Fruit fly (Drosophila melanogaster) whole organism, wandering third instar larva: Measurements from ENCODE around the gene Kal1.

ENCODE experiments used
- Abd-B ChIP-seq: fragments of >200 bp; optimal IDR thresholded peaks from 2 replicates; lab custom pipeline; 2017; ENCODE audit warnings: missing biosample characterization, missing genetic modification characterization
- CG32264 ChIP-seq: fragments of 200-800 bp; sonication (Bioruptor generic); optimal IDR thresholded peaks from 2 replicates; lab custom pipeline; 2016; ENCODE audit warnings: missing biosample characterization, missing genetic modification characterization
- CG9705 ChIP-seq: fragments of 200-800 bp; sonication (Bioruptor generic); optimal IDR thresholded peaks from 2 replicates; lab custom pipeline; 2018; ENCODE audit warnings: missing biosample characterization, mild to moderate bottlenecking, missing genetic modification characterization
- CrebA ChIP-seq: fragments of 200-800 bp; sonication (Bioruptor generic); optimal IDR thresholded peaks from 2 replicates; lab custom pipeline; 2016; ENCODE audit warnings: missing biosample characterization, mild to moderate bottlenecking, missing genetic modification characterization, borderline replicate concordance
- Dfd ChIP-seq: fragments of >200 bp; optimal IDR thresholded peaks from 2 replicates; lab custom pipeline; 2017; ENCODE audit warnings: missing biosample characterization, missing genetic modification characterization
- Dif ChIP-seq: fragments of 200-275, 200-300 bp; sonication (Bioruptor generic); optimal IDR thresholded peaks from 2 replicates; lab custom pipeline; 2018; ENCODE audit warnings: missing biosample characterization, missing genetic modification characterization; ENCODE audit not compliant: partially characterized antibody
- GATAd ChIP-seq: sonication (Bioruptor generic); optimal IDR thresholded peaks from 2 replicates; lab custom pipeline; 2016; ENCODE audit warnings: missing biosample characterization, missing genetic modification characterization
- HLH106 ChIP-seq: fragments of 200-800 bp; optimal IDR thresholded peaks from 3 replicates; lab custom pipeline; 2019; ENCODE audit warnings: missing biosample characterization, mild to moderate bottlenecking, missing genetic modification characterization, moderate library complexity
- Hnf4 ChIP-seq: fragments of 200-800 bp; sonication (Bioruptor generic); optimal IDR thresholded peaks from 2 replicates; lab custom pipeline; 2016; ENCODE audit warnings: missing biosample characterization, mild to moderate bottlenecking, missing genetic modification characterization
- Hr78 ChIP-seq: fragments of >200 bp; optimal IDR thresholded peaks from 2 replicates; lab custom pipeline; 2017; ENCODE audit warnings: missing biosample characterization, missing genetic modification characterization
- Hr83 ChIP-seq: fragments of 200-300 bp; sonication (Bioruptor generic); optimal IDR thresholded peaks from 2 replicates; lab custom pipeline; 2016; ENCODE audit warnings: missing biosample characterization, mild to moderate bottlenecking, missing genetic modification characterization, moderate library complexity; ENCODE audit not compliant: poor library complexity, severe bottlenecking
- Jra ChIP-seq: sonication (Bioruptor generic); optimal IDR thresholded peaks from 2 replicates; lab custom pipeline; 2016; ENCODE audit warnings: missing biosample characterization, missing genetic modification characterization
- Mio ChIP-seq: sonication (Bioruptor generic); optimal IDR thresholded peaks from 2 replicates; lab custom pipeline; 2016; ENCODE audit warnings: missing biosample characterization, missing genetic modification characterization
- Myc ChIP-seq: fragments of >200 bp; optimal IDR thresholded peaks from 2 replicates; lab custom pipeline; 2017
- N ChIP-seq: fragments of >200 bp; optimal IDR thresholded peaks from 2 replicates; lab custom pipeline; 2018; ENCODE audit warnings: missing biosample characterization, missing external identifiers, missing genetic modification characterization
- OdsH ChIP-seq: fragments of 200-800 bp; sonication (Bioruptor generic); optimal IDR thresholded peaks from 2 replicates; lab custom pipeline; 2016; ENCODE audit warnings: missing biosample characterization, mild to moderate bottlenecking, missing genetic modification characterization
- Rel ChIP-seq, 2 experiments: fragments of 200-800 bp; sonication (Bioruptor generic) in 1 of 2; optimal IDR thresholded peaks; 2 replicates in 1 of 2; 3 replicates in 1 of 2; lab custom pipeline; 2016 to 2019; ENCODE audit warnings: mild to moderate bottlenecking in 2 of 2, missing biosample characterization in 2 of 2, missing genetic modification characterization in 2 of 2, moderate library complexity in 1 of 2
- Sp1 ChIP-seq: fragments of 200-800 bp; sonication (Bioruptor generic); optimal IDR thresholded peaks from 3 replicates; lab custom pipeline; 2019; ENCODE audit warnings: missing biosample characterization, mild to moderate bottlenecking, missing genetic modification characterization, moderate library complexity
- Vsx2 ChIP-seq: fragments of 200-300, 225-300 bp; sonication (Bioruptor generic); optimal IDR thresholded peaks from 2 replicates; lab custom pipeline; 2018; ENCODE audit warnings: missing biosample characterization, missing genetic modification characterization; ENCODE audit not compliant: partially characterized antibody
- br ChIP-seq: fragments of 200-800 bp; sonication (Bioruptor generic); optimal IDR thresholded peaks from 2 replicates; lab custom pipeline; 2016; ENCODE audit warnings: missing biosample characterization, missing genetic modification characterization
- brk ChIP-seq: fragments of 200-800 bp; sonication (Bioruptor generic); optimal IDR thresholded peaks from 2 replicates; lab custom pipeline; 2016; ENCODE audit warnings: missing biosample characterization, mild to moderate bottlenecking, missing genetic modification characterization
- dl ChIP-seq, 2 experiments: fragments of 175-275, 200-275 bp in 1 of 2; fragments of 200-275 bp in 1 of 2; sonication (Bioruptor generic); optimal IDR thresholded peaks; lab custom pipeline; 2018; ENCODE audit warnings: mild to moderate bottlenecking in 2 of 2, missing biosample characterization in 2 of 2, missing genetic modification characterization in 2 of 2, moderate library complexity in 2 of 2; ENCODE audit not compliant: partially characterized antibody in 2 of 2, insufficient read depth in 1 of 2
- dmrt93B ChIP-seq: fragments of 200-800 bp; sonication (Bioruptor generic); optimal IDR thresholded peaks from 2 replicates; lab custom pipeline; 2018; ENCODE audit warnings: missing biosample characterization, mild to moderate bottlenecking, missing genetic modification characterization
- dsf ChIP-seq: sonication (Bioruptor generic); optimal IDR thresholded peaks from 2 replicates; lab custom pipeline; 2016; ENCODE audit warnings: missing biosample characterization, missing genetic modification characterization, borderline replicate concordance
- ey ChIP-seq: fragments of 200-800 bp; sonication (Bioruptor generic); optimal IDR thresholded peaks from 2 replicates; lab custom pipeline; 2016; ENCODE audit warnings: missing biosample characterization, missing genetic modification characterization
- foxo ChIP-seq, 2 experiments: fragments of 200-800 bp; sonication (Bioruptor generic); optimal IDR thresholded peaks; 2 replicates in 1 of 2; 3 replicates in 1 of 2; lab custom pipeline; 2016 to 2017; ENCODE audit warnings: missing biosample characterization in 2 of 2, missing genetic modification characterization in 2 of 2
- fru ChIP-seq: fragments of 200-800 bp; sonication (Bioruptor generic); optimal IDR thresholded peaks from 3 replicates; lab custom pipeline; 2016; ENCODE audit warnings: missing biosample characterization, mild to moderate bottlenecking, missing genetic modification characterization
- h ChIP-seq: fragments of 200-800 bp; sonication (Bioruptor generic); optimal IDR thresholded peaks from 3 replicates; lab custom pipeline; 2016; ENCODE audit warnings: missing biosample characterization, mild to moderate bottlenecking, missing genetic modification characterization
- jim ChIP-seq: fragments of 175-275, 200-325 bp; sonication (Bioruptor generic); optimal IDR thresholded peaks from 2 replicates; lab custom pipeline; 2016; ENCODE audit warnings: missing biosample characterization, mild to moderate bottlenecking, missing genetic modification characterization
- lola ChIP-seq: fragments of >200 bp; optimal IDR thresholded peaks from 2 replicates; lab custom pipeline; 2017; ENCODE audit warnings: missing biosample characterization, missing genetic modification characterization
- pan ChIP-seq: fragments of >200 bp; optimal IDR thresholded peaks from 2 replicates; lab custom pipeline; 2017
- psq ChIP-seq: fragments of 200-800 bp; sonication (Bioruptor generic); optimal IDR thresholded peaks from 3 replicates; lab custom pipeline; 2017; ENCODE audit warnings: missing biosample characterization, mild to moderate bottlenecking, missing genetic modification characterization, moderate library complexity
- rgr ChIP-seq: fragments of 200-800 bp; sonication (Bioruptor generic); optimal IDR thresholded peaks from 3 replicates; lab custom pipeline; 2016; ENCODE audit warnings: missing biosample characterization, mild to moderate bottlenecking, missing genetic modification characterization
- sage ChIP-seq: fragments of 200-800 bp; sonication (Bioruptor generic); optimal IDR thresholded peaks from 2 replicates; lab custom pipeline; 2016; ENCODE audit warnings: missing biosample characterization, mild to moderate bottlenecking, missing genetic modification characterization
- sv ChIP-seq: fragments of 200-800 bp; sonication (Bioruptor generic); optimal IDR thresholded peaks from 3 replicates; lab custom pipeline; 2016; ENCODE audit warnings: missing biosample characterization, missing genetic modification characterization
- tai ChIP-seq: sonication (Bioruptor generic); optimal IDR thresholded peaks from 2 replicates; lab custom pipeline; 2016; ENCODE audit warnings: missing biosample characterization, missing genetic modification characterization
- usp ChIP-seq: fragments of >200 bp; optimal IDR thresholded peaks from 2 replicates; lab custom pipeline; 2017; ENCODE audit warnings: missing biosample characterization, missing genetic modification characterization
- woc ChIP-seq: sonication (Bioruptor generic); optimal IDR thresholded peaks from 2 replicates; lab custom pipeline; 2016; ENCODE audit warnings: missing biosample characterization, mild to moderate bottlenecking, missing genetic modification characterization

The Kal1 gene

DNA sequence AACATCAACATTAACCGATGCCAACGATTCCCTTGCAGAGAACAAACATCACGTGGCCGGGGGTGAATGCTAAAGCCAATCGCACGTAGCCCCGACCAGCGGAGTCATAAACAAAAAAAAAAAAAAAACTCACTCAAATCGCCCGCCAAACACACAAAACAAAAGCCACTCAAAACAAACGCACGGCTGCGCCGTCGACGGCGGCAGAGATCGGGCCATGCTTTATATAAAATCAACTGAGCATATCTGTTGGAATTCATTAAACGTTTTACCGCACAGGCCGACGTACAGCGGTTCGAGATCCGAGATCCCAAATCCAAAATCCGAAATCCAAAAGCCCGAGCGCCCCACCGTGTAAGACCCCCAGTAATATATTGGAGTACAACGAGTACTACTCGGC is 31.2 kb downstream of the Kal1 start, which contains the start of gene CG13606:
Gene CG13606, plus strand, starts transcription at position 250 of the 400 bp plus-strand sequence.
- TF ChIP-seq sage (GFP tag; lab: Kevin White, UChicago) (no peak), CG9705 (GFP tag; lab: Kevin White, UChicago) (no peak), Mio (no peak), br (no peak)
- TF ChIP-seq, all 38 proteins: peak for 0

DNA sequence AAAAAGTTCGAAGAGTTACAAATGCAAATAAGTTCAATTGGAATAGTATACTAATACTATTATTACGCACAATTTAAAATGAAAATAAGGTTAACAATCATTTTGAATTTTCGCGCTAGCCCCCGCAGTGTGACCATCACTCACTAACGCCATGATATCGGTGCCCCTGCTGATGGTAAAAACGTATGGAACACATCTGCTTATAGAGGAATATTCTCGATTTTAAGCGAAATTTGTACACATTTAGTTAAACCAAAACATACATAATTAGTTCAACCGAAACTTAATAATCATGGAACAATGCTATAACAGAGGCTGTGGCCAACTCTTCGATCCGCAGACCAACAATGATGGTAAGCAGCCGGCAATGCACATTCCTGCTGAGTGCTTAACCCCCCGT is 45.0 kb downstream of the Kal1 start, which contains the start of gene mora:
Gene mora, plus strand, starts transcription at position 172 of the 400 bp plus-strand sequence.
- TF ChIP-seq fru (GFP tag; lab: Kevin White, UChicago) (no peak), h (GFP tag; lab: Kevin White, UChicago) (no peak), Abd-B (no peak), brk (no peak)

DNA sequence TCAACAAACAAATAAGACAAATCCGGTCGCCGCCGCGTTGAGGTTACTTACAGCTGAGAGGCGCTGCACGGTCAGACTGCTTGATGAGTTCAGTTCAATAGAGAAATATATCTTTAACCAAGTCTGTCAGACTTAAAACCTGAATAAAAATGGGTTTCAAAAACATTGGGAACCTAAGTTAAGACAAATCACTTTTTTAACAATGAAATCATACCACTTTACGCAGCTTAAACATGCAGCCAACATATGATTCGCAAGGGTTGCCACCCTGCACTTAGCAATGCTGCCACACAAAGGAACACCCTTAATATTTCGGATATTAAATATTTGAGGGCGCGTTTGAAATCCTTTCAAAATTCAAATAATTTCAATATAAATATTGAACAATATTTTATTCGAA is 47.4 kb downstream of the Kal1 start, which contains the start of gene CG5515:
Gene CG5515, minus strand, starts transcription at position 278 of the 400 bp plus-strand sequence.
- no peak for TF ChIP-seq Abd-B
- peak; percentile 98 for TF ChIP-seq Dif
- no peak for TF ChIP-seq Dfd (GFP tag; lab: Kevin White, UChicago)
- no peak for TF ChIP-seq Hr83
- TF ChIP-seq OdsH (GFP tag; lab: Kevin White, UChicago): peak; percentile 61
- TF ChIP-seq tai (GFP tag; lab: Kevin White, UChicago): peak; percentile 82
- TF ChIP-seq HLH106 (tag; lab: Kevin White, UChicago): peak; percentile 67
- peak; percentile 49 for TF ChIP-seq br
- no peak for TF ChIP-seq pan
- TF ChIP-seq Sp1 (GFP tag; lab: Kevin White, UChicago): no peak
- TF ChIP-seq fru (GFP tag; lab: Kevin White, UChicago): no peak
- no peak for TF ChIP-seq dmrt93B
- no peak for TF ChIP-seq jim
- TF ChIP-seq dl (GFP tag; optimal IDR thresholded peaks at IDR 0.05; lab: Kevin White, UChicago; ENCODE audit: insufficient read depth in 1 of 2, partially characterized antibody in 2 of 2): peak; percentile 73 to 95
- TF ChIP-seq psq (GFP tag; lab: Kevin White, UChicago): peak; percentile 40
- TF ChIP-seq sage (GFP tag; lab: Kevin White, UChicago): peak; percentile 10
- TF ChIP-seq dsf (GFP tag; lab: Kevin White, UChicago): peak; percentile 47
- TF ChIP-seq CG9705 (GFP tag; lab: Kevin White, UChicago): peak; percentile 32
- no peak for TF ChIP-seq usp
- no peak for TF ChIP-seq CrebA (GFP tag; lab: Kevin White, UChicago)
- TF ChIP-seq Hnf4 (GFP tag; lab: Kevin White, UChicago): no peak
- TF ChIP-seq h (GFP tag; lab: Kevin White, UChicago): no peak
- no peak for TF ChIP-seq brk
- peak; percentile 19 for TF ChIP-seq Myc (lab: Kevin White, UChicago)
- TF ChIP-seq CG32264 (GFP tag; lab: Kevin White, UChicago): no peak
- peak; percentile 100 for TF ChIP-seq Vsx2 (GFP tag; lab: Kevin White, UChicago)
- peak; percentile 43 for TF ChIP-seq woc
- peak; percentile 64 for TF ChIP-seq Jra
- peak in 1 of 2 experiments; percentile 79 for TF ChIP-seq foxo (GFP tag; optimal IDR thresholded peaks at IDR 0.05; lab: Kevin White, UChicago)
- no peak for TF ChIP-seq Hr78
- peak; percentile 76 for TF ChIP-seq rgr
- no peak for TF ChIP-seq Rel (GFP tag; optimal IDR thresholded peaks at IDR 0.05; lab: Kevin White, UChicago)
- no peak for TF ChIP-seq Rel (tag; optimal IDR thresholded peaks at IDR 0.05; lab: Kevin White, UChicago)
- TF ChIP-seq sv (GFP tag; lab: Kevin White, UChicago): peak; percentile 77
- TF ChIP-seq ey: peak; percentile 63
- TF ChIP-seq lola (GFP tag; lab: Kevin White, UChicago): no peak
- peak; percentile 15 for TF ChIP-seq GATAd (GFP tag; lab: Kevin White, UChicago)
- TF ChIP-seq N (GFP tag; lab: Kevin White, UChicago): no peak
- no peak for TF ChIP-seq Mio
